Fruit fly (Drosophila melanogaster) whole organism, pupa: ENCODE measurements around the gene hydra.

Experiments
- CG10348 ChIP-seq: fragments of 200-800 bp; sonication (Bioruptor generic); IDR thresholded peaks from 2 replicates; pipeline ENCODE4 v1.3.6; 2022; ENCODE audit warnings: missing biosample characterization, missing genetic modification characterization
- CG14655 ChIP-seq: fragments of 200-800 bp; sonication (Bioruptor generic); optimal IDR thresholded peaks from 3 replicates; lab custom pipeline; 2017; ENCODE audit warnings: mild to moderate bottlenecking, missing biosample characterization, missing genetic modification reagents, missing genetic modification characterization
- CG34367 ChIP-seq: fragments of 200-800 bp; sonication (Bioruptor generic); optimal IDR thresholded peaks from 2 replicates; lab custom pipeline; 2018; ENCODE audit warnings: missing biosample characterization, mild to moderate bottlenecking, missing genetic modification characterization
- CG8159 ChIP-seq: fragments of 200-800 bp; sonication (Bioruptor generic); optimal IDR thresholded peaks from 3 replicates; lab custom pipeline; 2018; ENCODE audit warnings: missing biosample characterization, mild to moderate bottlenecking, missing genetic modification characterization, moderate library complexity
- CG8301 ChIP-seq: fragments of 200-800 bp; sonication (Bioruptor generic); optimal IDR thresholded peaks from 2 replicates; lab custom pipeline; 2018; ENCODE audit warnings: missing biosample characterization, mild to moderate bottlenecking, missing genetic modification characterization
- EcR ChIP-seq: fragments of 200-800 bp; sonication (Bioruptor generic); optimal IDR thresholded peaks from 3 replicates; lab custom pipeline; 2019; ENCODE audit warnings: missing biosample characterization, missing genetic modification characterization, mild to moderate bottlenecking, moderate library complexity, missing genetic modification reagents
- Snoo ChIP-seq: fragments of 200-800 bp; sonication (Bioruptor generic); optimal IDR thresholded peaks from 3 replicates; lab custom pipeline; 2017; ENCODE audit warnings: missing biosample characterization, mild to moderate bottlenecking, missing genetic modification characterization, inconsistent platforms
- fd96Ca ChIP-seq: fragments of 200-800 bp; sonication (Bioruptor generic); IDR thresholded peaks from 3 replicates; pipeline ENCODE4 v1.3.6; 2022; ENCODE audit warnings: missing biosample characterization, missing genetic modification characterization
- gl ChIP-seq: fragments of 200-800 bp; sonication (Bioruptor generic); optimal IDR thresholded peaks from 2 replicates; lab custom pipeline; 2018; ENCODE audit warnings: missing biosample characterization, mild to moderate bottlenecking, missing genetic modification characterization
- rn ChIP-seq: fragments of 200-800 bp; sonication (Bioruptor generic); IDR thresholded peaks from 2 replicates; pipeline ENCODE4 v1.3.6; 2022; ENCODE audit warnings: missing biosample characterization, missing genetic modification characterization

DNA sequence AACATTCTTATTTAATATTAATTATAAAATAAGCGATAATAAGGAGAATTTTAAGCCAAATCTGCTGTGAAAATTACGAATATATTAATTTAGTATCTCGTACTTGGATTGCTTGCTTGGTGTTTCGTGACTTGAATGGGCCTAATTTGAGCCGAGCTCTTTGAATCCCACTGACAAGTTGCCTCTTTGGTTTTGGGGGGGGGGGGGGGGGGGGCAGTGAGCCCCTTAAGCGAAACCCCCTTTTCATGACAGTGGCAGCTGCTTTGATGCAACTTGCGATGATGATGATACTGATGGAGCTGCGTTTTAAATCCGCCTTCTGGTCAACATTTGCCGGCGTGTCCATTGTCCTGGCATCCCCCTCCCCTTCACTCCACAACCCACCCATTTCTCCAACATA lies 27.5 kb upstream of the hydra start:
- TF ChIP-seq CG34367 (tag; lab: Kevin White, UChicago) (no peak), EcR (GFP tag; lab: Kevin White, UChicago) (no peak), gl (no peak), fd96Ca (no peak), Snoo (tag; lab: Kevin White, UChicago) (no peak), CG8301 (tag; lab: Kevin White, UChicago) (no peak), CG10348 (GFP tag; lab: Robert Waterston, UW) (no peak), rn (GFP tag; lab: Robert Waterston, UW) (no peak), CG8159 (tag; lab: Kevin White, UChicago) (no peak), CG14655 (GFP tag; lab: Kevin White, UChicago) (no peak)
